Fruit fly (Drosophila melanogaster): ENCODE data around the gene CG9682.

dm6 chr3R:30264671-30265282, 14.0 kb downstream of the CG9682 start:
- no peak for TF ChIP-seq CG8301 (tag; optimal IDR thresholded peaks at IDR 0.05)
- TF ChIP-seq rn (GFP tag; IDR thresholded peaks at IDR 0.05), result 0 out of 2 replicates have a peak, but pooled peaks have one; percentile 15
- TF ChIP-seq CG17806 (tag; optimal IDR thresholded peaks at IDR 0.05), result peak; percentile 74
- TF ChIP-seq EcR (GFP tag; optimal IDR thresholded peaks at IDR 0.05), result peak; percentile 65
- peak; percentile 20; the same call in 1 of the 3 replicates for TF ChIP-seq fd96Ca (GFP tag; IDR thresholded peaks at IDR 0.05)
- TF ChIP-seq Pif1A (GFP tag; optimal IDR thresholded peaks at IDR 0.05), result no peak
- TF ChIP-seq Ets98B (GFP tag; IDR thresholded peaks at IDR 0.05), result no peak; the same call in 1 of the 2 replicates
- TF ChIP-seq CG15710 (tag; optimal IDR thresholded peaks at IDR 0.05), result peak; percentile 41
- TF ChIP-seq gl (tag; optimal IDR thresholded peaks at IDR 0.05), result no peak
- peak; percentile 51 for TF ChIP-seq CG8159 (tag; optimal IDR thresholded peaks at IDR 0.05)
- TF ChIP-seq D1 (tag; optimal IDR thresholded peaks at IDR 0.05), result no peak
- TF ChIP-seq CG12605 (GFP tag; IDR thresholded peaks at IDR 0.05), result peak; percentile 25; the same call in 1 of the 2 replicates
- TF ChIP-seq CG34367 (tag; optimal IDR thresholded peaks at IDR 0.05), result peak; percentile 67
- TF ChIP-seq CG32121 (GFP tag; IDR thresholded peaks at IDR 0.05), result no peak

All from whole organism, pupa.